Fruit fly (Drosophila melanogaster) whole organism, adult: ENCODE data around the gene CG32161.

Source experiments
- CG12768 ChIP-seq: fragments of 200-800 bp; sonication (Bioruptor generic); optimal IDR thresholded peaks from 2 replicates; lab custom pipeline; 2017; ENCODE audit warnings: missing biosample characterization, missing genetic modification characterization, mild to moderate bottlenecking, moderate library complexity, missing genetic modification reagents
- CG33017 ChIP-seq: fragments of 200-800 bp; sonication (Bioruptor generic); optimal IDR thresholded peaks from 2 replicates; lab custom pipeline; 2018; ENCODE audit warnings: missing biosample characterization, mild to moderate bottlenecking, missing genetic modification characterization, moderate library complexity
- CG7101 ChIP-seq: fragments of 200-800 bp; sonication (Bioruptor generic); optimal IDR thresholded peaks from 2 replicates; lab custom pipeline; 2018; ENCODE audit warnings: missing biosample characterization, mild to moderate bottlenecking, missing genetic modification characterization, moderate library complexity
- Hr96 ChIP-seq: fragments of 200-800 bp; sonication (Bioruptor generic); optimal IDR thresholded peaks from 2 replicates; lab custom pipeline; 2016; ENCODE audit warnings: missing biosample characterization, missing genetic modification characterization
- cic ChIP-seq: fragments of 200-800 bp; sonication (Bioruptor generic); optimal IDR thresholded peaks from 2 replicates; lab custom pipeline; 2017; ENCODE audit warnings: missing biosample characterization, mild to moderate bottlenecking, missing genetic modification characterization, moderate library complexity
- pad ChIP-seq: fragments of 200-800 bp; sonication (Bioruptor generic); optimal IDR thresholded peaks from 3 replicates; lab custom pipeline; 2017; ENCODE audit warnings: missing biosample characterization, missing genetic modification characterization, mild to moderate bottlenecking, moderate library complexity, missing genetic modification reagents
- toe ChIP-seq: fragments of 200-800 bp; sonication (Bioruptor generic); optimal IDR thresholded peaks from 2 replicates; lab custom pipeline; 2016; ENCODE audit warnings: missing biosample characterization, missing genetic modification characterization

DNA sequence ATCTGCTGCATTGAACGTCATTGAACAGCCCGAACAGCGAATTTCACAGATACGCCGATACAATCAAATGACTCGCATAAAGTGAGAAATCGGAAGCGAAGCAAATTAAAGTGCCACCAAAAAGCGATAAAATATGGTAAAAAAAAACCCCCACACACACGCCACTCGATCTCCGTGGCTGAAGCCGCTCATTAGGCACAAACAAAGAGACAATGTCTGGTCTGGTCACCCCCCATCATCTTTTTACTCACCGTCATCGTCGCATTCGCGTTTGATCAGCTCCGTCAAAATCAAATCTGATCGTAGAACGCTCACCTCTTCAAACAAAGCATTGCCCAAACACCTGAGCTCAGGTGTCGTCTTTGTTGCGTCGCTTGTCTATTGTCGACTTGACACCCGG lies 29.9 kb downstream of the CG32161 start:
- TF ChIP-seq CG33017 (tag; lab: Kevin White, UChicago) (no peak), CG7101 (tag; lab: Kevin White, UChicago) (no peak), Hr96 (GFP tag; lab: Kevin White, UChicago) (no peak), toe (GFP tag; lab: Kevin White, UChicago) (no peak), CG12768 (GFP tag; lab: Kevin White, UChicago) (no peak), cic (GFP tag; lab: Kevin White, UChicago) (no peak), pad (GFP tag; lab: Kevin White, UChicago) (no peak)
